Fruit fly (Drosophila melanogaster) S2 (cell line): ENCODE measurements around the gene ssh.

Experiments
- CG8478 ChIP-seq: fragments of >200 bp; optimal IDR thresholded peaks from 2 replicates; lab custom pipeline; 2018
- CTCF ChIP-seq, 2 experiments: fragments of >200 bp; optimal IDR thresholded peaks; 2 replicates each; lab custom pipeline; 2018

The ssh gene

dm6 chr3R:24944920-24945853, at the start of gene ssh, which contains the start of gene Nmnat:
TSS of gene ssh (minus strand) at chr3R:24944956.
TSS of gene Nmnat (plus strand) at chr3R:24945237.
- no peak for TF ChIP-seq CTCF (optimal IDR thresholded peaks at IDR 0.05; lab: Kevin White, UChicago)
- TF ChIP-seq CG8478 (lab: Kevin White, UChicago), result no peak

DNA sequence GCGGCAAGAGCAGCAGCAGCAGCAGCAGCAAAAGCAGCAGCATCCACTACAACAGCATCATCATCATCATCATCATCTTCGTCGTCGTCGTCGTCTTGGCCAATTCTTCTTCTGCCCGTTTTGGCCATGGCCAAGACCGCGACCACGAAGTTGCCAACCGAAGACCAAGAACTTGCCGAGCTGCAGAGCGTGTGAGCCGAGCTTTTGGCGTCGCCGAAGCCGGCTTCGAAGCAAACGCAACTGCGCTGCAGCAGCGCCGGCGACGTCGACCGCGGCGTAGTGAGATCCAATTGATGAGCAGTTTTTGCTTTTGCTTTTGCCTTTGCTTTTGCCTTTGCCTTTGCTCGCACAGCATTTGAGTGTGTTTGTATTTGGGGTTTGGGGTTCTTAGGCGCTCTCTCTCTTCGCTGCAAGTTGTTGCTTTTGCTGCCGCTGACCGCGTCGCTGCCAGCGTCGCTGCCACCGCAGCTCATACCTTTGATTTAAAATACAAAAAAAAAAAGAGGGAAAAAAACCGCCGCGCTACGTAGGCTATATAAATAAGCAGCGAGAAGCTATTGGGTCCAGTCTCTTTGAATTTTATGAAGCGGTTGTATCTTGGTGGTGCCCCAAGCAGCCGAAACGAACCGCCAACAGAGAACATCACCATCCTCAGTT, 40.4 kb upstream of the ssh start:
- no peak for TF ChIP-seq CG8478 (lab: Kevin White, UChicago)
- no peak for TF ChIP-seq CTCF (optimal IDR thresholded peaks at IDR 0.05; lab: Kevin White, UChicago)

DNA sequence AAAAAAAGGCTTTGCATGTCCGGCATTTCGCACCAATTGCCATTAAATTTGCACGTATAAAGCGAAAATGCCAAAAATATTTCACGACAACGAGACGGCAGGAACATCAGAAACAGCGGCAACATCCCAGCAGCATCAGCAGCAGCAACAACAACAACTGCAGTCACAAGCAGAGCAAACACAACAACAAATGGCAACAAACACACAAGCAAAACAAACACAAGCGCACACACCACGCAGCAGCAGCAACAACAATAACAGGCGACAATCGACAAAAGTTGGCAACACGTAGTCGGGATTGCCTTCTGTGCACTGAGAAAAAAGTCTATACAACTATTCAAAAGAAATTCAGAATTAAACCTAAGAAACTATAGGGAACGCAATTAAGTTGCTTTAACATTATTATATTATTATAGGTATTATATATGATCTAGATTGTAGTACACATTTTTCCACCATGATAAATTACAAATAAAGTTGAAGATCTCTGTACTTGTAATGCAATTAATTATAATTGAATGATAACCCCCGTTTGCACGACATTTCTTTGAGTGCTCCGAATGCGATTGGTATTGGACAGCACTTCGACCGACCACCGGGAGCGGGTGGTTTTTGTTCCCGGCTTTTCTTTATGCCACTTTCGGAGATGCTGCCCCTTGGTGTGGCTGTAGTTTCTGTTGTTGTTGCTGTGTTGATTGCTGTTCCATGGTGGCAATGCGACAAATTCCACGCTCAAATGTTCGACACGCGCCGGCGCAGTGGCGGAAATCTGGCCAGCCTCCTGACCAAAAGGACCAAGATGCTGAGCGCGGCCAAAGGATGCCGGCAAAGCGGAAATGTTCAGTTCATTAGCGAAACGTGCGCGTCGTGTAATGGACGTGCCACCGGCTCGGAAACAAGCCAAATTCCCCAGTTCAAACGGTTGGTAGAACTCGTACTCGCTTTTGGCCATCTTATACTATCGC, 39.1 kb upstream of the ssh start, which contains the start of gene tnc:
Gene tnc (plus strand): TSS at position 848 of the 965 bp plus-strand sequence.
- TF ChIP-seq CTCF (optimal IDR thresholded peaks at IDR 0.05; lab: Kevin White, UChicago), result no peak
- TF ChIP-seq CG8478 (lab: Kevin White, UChicago), result no peak

DNA sequence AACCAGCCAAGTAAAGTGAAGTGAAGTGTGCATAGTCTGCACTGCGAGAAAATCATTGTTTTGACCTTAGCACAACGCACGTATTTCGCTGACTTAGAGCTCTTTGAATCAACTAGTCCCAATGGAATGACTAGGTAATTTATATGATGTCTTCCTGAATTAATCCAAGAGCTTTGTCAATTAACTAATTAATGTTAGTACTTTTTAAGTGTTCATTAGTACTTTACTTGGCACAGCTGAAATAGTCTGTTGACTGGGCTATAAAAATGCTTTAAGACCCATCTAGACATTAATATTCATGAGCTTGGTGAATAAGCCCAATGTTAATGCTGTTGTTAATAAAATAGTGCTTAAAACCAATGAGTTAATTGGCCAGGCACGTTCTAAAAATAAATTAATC, 31.4 kb upstream of the ssh start:
- TF ChIP-seq CTCF (optimal IDR thresholded peaks at IDR 0.05; lab: Kevin White, UChicago) (no peak), CG8478 (lab: Kevin White, UChicago) (no peak)

dm6 chr3R:24974762-24975432, 30.1 kb upstream of the ssh start:
- TF ChIP-seq CG8478 (lab: Kevin White, UChicago), result no peak
- TF ChIP-seq CTCF (optimal IDR thresholded peaks at IDR 0.05; lab: Kevin White, UChicago), result no peak

dm6 chr3R:24970323-24971067, 25.7 kb upstream of the ssh start:
- TF ChIP-seq CTCF (optimal IDR thresholded peaks at IDR 0.05; lab: Kevin White, UChicago) (no peak), CG8478 (lab: Kevin White, UChicago) (no peak)

DNA sequence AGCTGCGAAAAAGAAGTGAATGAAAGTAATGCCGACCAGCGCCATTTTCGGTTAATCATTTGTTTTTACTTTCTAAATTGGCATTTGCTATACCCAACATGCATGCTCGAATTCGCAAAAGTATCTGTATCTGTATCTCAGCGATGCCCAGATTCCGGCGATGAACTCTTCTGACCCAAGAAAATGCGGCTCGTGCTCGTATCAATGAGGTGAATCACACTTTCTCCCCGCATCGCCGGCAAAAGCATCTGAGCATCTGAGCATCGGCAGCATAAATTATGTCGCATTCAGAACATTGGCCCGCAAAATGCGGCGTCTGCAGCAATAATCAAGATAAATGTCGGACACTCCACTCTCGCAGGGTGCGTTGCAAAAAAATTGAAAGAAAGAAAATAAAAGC, 24.1 kb upstream of the ssh start:
- TF ChIP-seq CTCF (optimal IDR thresholded peaks at IDR 0.05; lab: Kevin White, UChicago), result no peak
- no peak for TF ChIP-seq CG8478 (lab: Kevin White, UChicago)

- TF ChIP-seq CTCF (optimal IDR thresholded peaks at IDR 0.05; lab: Kevin White, UChicago), result no peak
- TF ChIP-seq CG8478 (lab: Kevin White, UChicago), result no peak
These were observed 23.3 kb upstream of the ssh start for dm6 chr3R:24968015-24968414.

dm6 chr3R:24966578-24966977, 21.8 kb upstream of the ssh start:
- TF ChIP-seq CTCF (optimal IDR thresholded peaks at IDR 0.05; lab: Kevin White, UChicago) (no peak), CG8478 (lab: Kevin White, UChicago) (no peak)

- TF ChIP-seq CG8478 (lab: Kevin White, UChicago), result no peak
- TF ChIP-seq CTCF (optimal IDR thresholded peaks at IDR 0.05; lab: Kevin White, UChicago), result no peak
These were observed 20.6 kb upstream of the ssh start for dm6 chr3R:24965403-24965802.

DNA sequence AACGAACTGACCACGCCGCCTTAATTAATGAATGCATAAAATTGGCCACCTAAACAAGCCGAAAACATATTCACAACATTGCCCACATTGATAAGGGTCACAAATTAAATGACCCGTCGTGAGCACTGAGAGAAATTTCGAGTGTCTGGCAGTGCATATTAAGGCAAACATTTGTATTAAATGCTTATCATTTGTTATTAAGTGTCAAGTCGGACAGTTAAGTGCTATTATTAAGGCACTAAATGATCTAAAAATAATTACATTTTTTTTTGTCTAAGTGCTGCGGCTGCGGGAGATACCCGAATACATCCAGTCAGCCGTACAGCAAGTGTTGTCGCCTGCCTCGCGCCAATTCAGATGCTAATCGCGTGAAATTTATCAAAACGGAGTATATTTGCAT, 17.7 kb upstream of the ssh start:
- TF ChIP-seq CTCF (optimal IDR thresholded peaks at IDR 0.05; lab: Kevin White, UChicago) (no peak), CG8478 (lab: Kevin White, UChicago) (no peak)

- TF ChIP-seq CTCF (optimal IDR thresholded peaks at IDR 0.05; lab: Kevin White, UChicago) (no peak), CG8478 (lab: Kevin White, UChicago) (no peak)
These were observed 8.4 kb upstream of the ssh start for dm6 chr3R:24953152-24953551.

DNA sequence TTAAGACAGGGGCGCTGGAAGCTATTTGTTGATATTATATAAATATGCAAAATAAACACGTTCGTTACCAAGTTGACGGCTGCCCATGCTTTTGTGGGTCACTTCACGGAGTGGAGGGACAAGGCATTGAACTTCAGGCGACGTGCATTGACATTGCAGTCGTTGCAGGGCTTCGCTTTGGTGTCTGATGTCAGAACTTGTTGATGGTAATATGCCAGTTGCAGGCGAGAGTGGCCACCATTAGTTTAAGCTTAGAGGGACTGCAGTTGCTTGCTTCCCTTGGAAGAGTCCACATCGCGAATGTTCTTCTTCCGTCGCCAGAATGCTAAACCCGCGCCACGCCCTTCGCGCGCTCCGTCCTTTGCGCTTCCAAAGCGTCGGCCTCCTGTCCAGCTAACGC, 2.6 kb upstream of the ssh start, which contains the start of gene mah:
Gene mah (plus strand): TSS at position 301 of the 400 bp plus-strand sequence.
- no peak for TF ChIP-seq CG8478 (lab: Kevin White, UChicago)
- TF ChIP-seq CTCF (optimal IDR thresholded peaks at IDR 0.05; lab: Kevin White, UChicago), result no peak
